Worm (Caenorhabditis elegans) whole organism, young adult: Measurements from ENCODE around the gene ifet-1.
A peak's percentile ranks its signal among the peaks of the same experiment; 100 is the strongest.

Source experiments
- B0035.1 ChIP-seq: sonication (generic microtip); optimal IDR thresholded peaks from 2 replicates; lab custom pipeline; 2016; ENCODE audit warnings: missing genetic modification characterization, mild to moderate bottlenecking, missing compliant biosample characterization, missing genotype, missing genetic modification reagents
- C17E4.6 ChIP-seq: fragments of 200-800 bp; sonication (Bioruptor generic); IDR thresholded peaks from 2 replicates; pipeline ENCODE4 v1.3.6; 2022; ENCODE audit warnings: missing genetic modification reagents, missing genetic modification characterization, missing compliant biosample characterization
- D2030.7 ChIP-seq: fragments of 200-800 bp; sonication (Bioruptor generic); IDR thresholded peaks from 2 replicates; pipeline ENCODE4 v1.3.6; 2022; ENCODE audit warnings: missing genetic modification reagents, missing genetic modification characterization, missing compliant biosample characterization
- F10E7.11 ChIP-seq: sonication (generic microtip); optimal IDR thresholded peaks from 2 replicates; lab custom pipeline; 2017; ENCODE audit warnings: mild to moderate bottlenecking, missing genetic modification characterization, moderate library complexity, missing compliant biosample characterization
- F49E8.2 ChIP-seq: sonication (generic microtip); optimal IDR thresholded peaks from 3 replicates; lab custom pipeline; 2017; ENCODE audit warnings: missing genetic modification characterization, mild to moderate bottlenecking, missing compliant biosample characterization, antibody characterized with exemption, moderate library complexity; ENCODE audit not compliant: insufficient read depth
- F57C9.4 ChIP-seq: sonication (generic microtip); optimal IDR thresholded peaks from 2 replicates; lab custom pipeline; 2017; ENCODE audit warnings: mild to moderate bottlenecking, missing genetic modification characterization, missing compliant biosample characterization
- K11D2.4 ChIP-seq: fragments of 200-800 bp; sonication (Bioruptor generic); IDR thresholded peaks from 2 replicates; pipeline ENCODE4 v1.3.6; 2022; ENCODE audit warnings: missing genetic modification reagents, missing genetic modification characterization, missing compliant biosample characterization
- T07F8.4 ChIP-seq: sonication (generic microtip); optimal IDR thresholded peaks from 2 replicates; lab custom pipeline; 2016; ENCODE audit warnings: mild to moderate bottlenecking, missing genetic modification characterization, moderate library complexity, missing compliant biosample characterization
- Y53F4B.3 ChIP-seq: fragments of 200-800 bp; sonication (Bioruptor generic); IDR thresholded peaks from 2 replicates; pipeline ENCODE4 v1.3.6; 2022; ENCODE audit warnings: missing genetic modification reagents, missing genetic modification characterization, missing compliant biosample characterization
- Y53G8AR.9 ChIP-seq: fragments of 200-800 bp; sonication (Bioruptor generic); conservative IDR thresholded peaks from 2 replicates; pipeline ENCODE4 v1.3.6; 2022; ENCODE audit warnings: missing genetic modification reagents, missing genetic modification characterization, missing compliant biosample characterization
- Y67H2A.10 ChIP-seq: fragments of 200-800 bp; sonication (Bioruptor generic); conservative IDR thresholded peaks from 2 replicates; pipeline ENCODE4 v1.3.6; 2022; ENCODE audit warnings: missing genetic modification reagents, missing genetic modification characterization, missing compliant biosample characterization
- akir-1 ChIP-seq: fragments of 200-800 bp; sonication (Bioruptor generic); optimal IDR thresholded peaks from 2 replicates; lab custom pipeline; 2018; ENCODE audit warnings: mild to moderate bottlenecking, missing genetic modification characterization, moderate library complexity, missing compliant biosample characterization
- atf-7 ChIP-seq: sonication (generic microtip); optimal IDR thresholded peaks from 2 replicates; lab custom pipeline; 2017; ENCODE audit warnings: mild to moderate bottlenecking, missing genetic modification characterization, missing compliant biosample characterization
- bed-1 ChIP-seq: fragments of 200-800 bp; sonication (Bioruptor generic); IDR thresholded peaks from 2 replicates; pipeline ENCODE4 v1.3.6; 2022; ENCODE audit warnings: missing genetic modification reagents, missing genetic modification characterization, missing compliant biosample characterization
- ceh-27 ChIP-seq: fragments of 200-800 bp; sonication (Bioruptor generic); optimal IDR thresholded peaks from 2 replicates; lab custom pipeline; 2018; ENCODE audit warnings: mild to moderate bottlenecking, missing genetic modification characterization, moderate library complexity, missing compliant biosample characterization
- die-1 ChIP-seq: sonication (generic microtip); optimal IDR thresholded peaks from 2 replicates; lab custom pipeline; 2016; ENCODE audit warnings: missing genotype, mild to moderate bottlenecking, missing genetic modification characterization, missing compliant biosample characterization
- dpff-1 ChIP-seq: sonication (generic microtip); optimal IDR thresholded peaks from 2 replicates; lab custom pipeline; 2017; ENCODE audit warnings: mild to moderate bottlenecking, missing genetic modification characterization, missing compliant biosample characterization
- efl-1 ChIP-seq: fragments of 150-350 bp; optimal IDR thresholded peaks from 2 replicates; lab custom pipeline; 2014; ENCODE audit warnings: missing biosample characterization, missing genetic modification reagents, missing genetic modification characterization
- egl-44 ChIP-seq: fragments of 200-800 bp; sonication (Bioruptor generic); IDR thresholded peaks from 2 replicates; pipeline ENCODE4 v1.3.6; 2022; ENCODE audit warnings: missing genetic modification reagents, missing genetic modification characterization, missing compliant biosample characterization
- him-1 ChIP-seq: sonication (generic microtip); optimal IDR thresholded peaks from 2 replicates; lab custom pipeline; 2016; ENCODE audit warnings: missing genotype, missing genetic modification reagents, missing genetic modification characterization, missing compliant biosample characterization
- hmg-1.2 ChIP-seq: fragments of 200-800 bp; sonication (Bioruptor generic); IDR thresholded peaks from 2 replicates; pipeline ENCODE4 v1.3.6; 2022; ENCODE audit warnings: missing genetic modification reagents, missing genetic modification characterization, missing compliant biosample characterization
- lag-1 ChIP-seq: fragments of 200-800 bp; sonication (Bioruptor generic); IDR thresholded peaks from 2 replicates; pipeline ENCODE4 v1.3.6; 2022; ENCODE audit warnings: missing genetic modification reagents, missing genetic modification characterization, missing compliant biosample characterization
- lin-26 ChIP-seq: fragments of 200-800 bp; sonication (Bioruptor generic); IDR thresholded peaks from 2 replicates; pipeline ENCODE4 v1.3.6; 2022; ENCODE audit warnings: missing genetic modification reagents, missing genetic modification characterization, missing compliant biosample characterization
- lin-54 ChIP-seq: fragments of 200-800 bp; sonication (Bioruptor generic); optimal IDR thresholded peaks from 2 replicates; lab custom pipeline; 2018; ENCODE audit warnings: mild to moderate bottlenecking, missing genetic modification characterization, missing compliant biosample characterization
- lir-1 ChIP-seq: fragments of 200-800 bp; sonication (Bioruptor generic); conservative IDR thresholded peaks from 2 replicates; pipeline ENCODE4 v1.3.6; 2022; ENCODE audit warnings: missing genetic modification reagents, missing genetic modification characterization, missing compliant biosample characterization
- lsy-27 ChIP-seq: sonication (generic microtip); optimal IDR thresholded peaks from 2 replicates; lab custom pipeline; 2017; ENCODE audit warnings: missing genetic modification characterization, mild to moderate bottlenecking, missing compliant biosample characterization, antibody characterized with exemption, missing genotype, borderline replicate concordance; ENCODE audit not compliant: insufficient read depth
- madf-10 ChIP-seq: sonication (generic microtip); optimal IDR thresholded peaks from 2 replicates; lab custom pipeline; 2016; ENCODE audit warnings: mild to moderate bottlenecking, missing genetic modification characterization, missing compliant biosample characterization
- madf-6 ChIP-seq: fragments of 200-800 bp; sonication (Bioruptor generic); IDR thresholded peaks from 2 replicates; pipeline ENCODE4 v1.3.6; 2022; ENCODE audit warnings: missing genetic modification reagents, missing genetic modification characterization, missing compliant biosample characterization
- madf-8 ChIP-seq: fragments of 200-800 bp; sonication (Bioruptor generic); conservative IDR thresholded peaks from 2 replicates; pipeline ENCODE4 v1.3.6; 2022; ENCODE audit warnings: missing genetic modification reagents, missing genetic modification characterization, missing compliant biosample characterization
- mes-4 ChIP-seq: sonication (generic microtip); optimal IDR thresholded peaks from 2 replicates; lab custom pipeline; 2016; ENCODE audit warnings: missing genotype, missing genetic modification characterization, missing compliant biosample characterization
- nfya-1 ChIP-seq: sonication (generic microtip); optimal IDR thresholded peaks from 2 replicates; lab custom pipeline; 2017; ENCODE audit warnings: antibody characterized with exemption, missing compliant biosample characterization, missing genetic modification characterization, borderline replicate concordance; ENCODE audit not compliant: insufficient read depth
- nhr-120 ChIP-seq: fragments of 200-800 bp; sonication (Bioruptor generic); IDR thresholded peaks from 2 replicates; pipeline ENCODE4 v1.3.6; 2022; ENCODE audit warnings: missing genetic modification characterization, missing compliant biosample characterization
- nhr-179 ChIP-seq: sonication (generic microtip); optimal IDR thresholded peaks from 2 replicates; lab custom pipeline; 2016; ENCODE audit warnings: mild to moderate bottlenecking, missing genetic modification characterization, missing compliant biosample characterization
- nhr-80 ChIP-seq: sonication (generic microtip); optimal IDR thresholded peaks from 2 replicates; lab custom pipeline; 2016; ENCODE audit warnings: missing genetic modification characterization, missing compliant biosample characterization
- rec-8 ChIP-seq, 2 experiments: sonication (generic microtip); optimal IDR thresholded peaks; 2 replicates each; lab custom pipeline; 2016; ENCODE audit warnings: mild to moderate bottlenecking in 2 of 2, missing genetic modification characterization in 2 of 2, missing genetic modification reagents in 2 of 2, missing genotype in 2 of 2, missing biosample characterization in 1 of 2, missing compliant biosample characterization in 1 of 2, moderate library complexity in 1 of 2
- repo-1 ChIP-seq: sonication (generic microtip); optimal IDR thresholded peaks from 2 replicates; lab custom pipeline; 2017; ENCODE audit warnings: mild to moderate bottlenecking, missing genetic modification characterization, missing compliant biosample characterization
- snpc-1.3 ChIP-seq: sonication (generic microtip); optimal IDR thresholded peaks from 2 replicates; lab custom pipeline; 2017; ENCODE audit warnings: missing genetic modification characterization, mild to moderate bottlenecking, missing compliant biosample characterization, antibody characterized with exemption, moderate library complexity, missing genotype, missing genetic modification reagents; ENCODE audit not compliant: insufficient read depth
- snpc-3.4 ChIP-seq: sonication (generic microtip); optimal IDR thresholded peaks from 2 replicates; lab custom pipeline; 2017; ENCODE audit warnings: missing genetic modification characterization, mild to moderate bottlenecking, missing compliant biosample characterization, antibody characterized with exemption, moderate library complexity, missing genotype, missing genetic modification reagents
- snpc-4 ChIP-seq, 5 experiments: fragments of 150-350 bp in 1 of 5; sonication (generic microtip) in 4 of 5; optimal IDR thresholded peaks; 2 replicates each; lab custom pipeline; 2014 to 2018; ENCODE audit warnings: missing genetic modification characterization in 5 of 5, missing biosample characterization in 3 of 5, antibody characterized with exemption in 2 of 5, mild to moderate bottlenecking in 2 of 5, missing compliant biosample characterization in 2 of 5, missing genotype in 2 of 5, moderate library complexity in 2 of 5, missing genetic modification reagents in 1 of 5
- tbp1 ChIP-seq: fragments of 200-800 bp; sonication (Bioruptor generic); optimal IDR thresholded peaks from 2 replicates; lab custom pipeline; 2018; ENCODE audit warnings: mild to moderate bottlenecking, missing genetic modification characterization, missing compliant biosample characterization
- tlf-1 ChIP-seq: fragments of 200-800 bp; sonication (Bioruptor generic); optimal IDR thresholded peaks from 2 replicates; lab custom pipeline; 2018; ENCODE audit warnings: mild to moderate bottlenecking, missing genetic modification characterization, missing compliant biosample characterization
- unc-62 ChIP-seq: fragments of 150-350 bp; optimal IDR thresholded peaks from 2 replicates; lab custom pipeline; 2014; ENCODE audit warnings: missing biosample characterization, missing genetic modification reagents, missing genetic modification characterization
- ztf-18 ChIP-seq: sonication (generic microtip); optimal IDR thresholded peaks from 2 replicates; lab custom pipeline; 2016; ENCODE audit warnings: missing genotype, mild to moderate bottlenecking, missing genetic modification characterization, missing compliant biosample characterization
- ztf-25 ChIP-seq: fragments of 200-800 bp; sonication (Bioruptor generic); IDR thresholded peaks from 2 replicates; pipeline ENCODE4 v1.3.6; 2022; ENCODE audit warnings: missing genetic modification reagents, missing genetic modification characterization, missing compliant biosample characterization
- ztf-26 ChIP-seq: sonication (generic microtip); optimal IDR thresholded peaks from 2 replicates; lab custom pipeline; 2017; ENCODE audit warnings: missing genetic modification characterization, missing compliant biosample characterization
- ztf-6 ChIP-seq: fragments of 200-800 bp; sonication (Bioruptor generic); IDR thresholded peaks from 2 replicates; pipeline ENCODE4 v1.3.6; 2022; ENCODE audit warnings: missing genetic modification reagents, missing genetic modification characterization, missing compliant biosample characterization

The ifet-1 gene

ce11 chrIII:4470793-4471192 lies 4.2 kb downstream of the ifet-1 start:
- TF ChIP-seq nfya-1 (tag; lab: Kevin White, UChicago) (no peak), madf-8 (GFP tag; lab: Robert Waterston, UW) (no peak; the same call in 1 of the 2 replicates), lir-1 (GFP tag; lab: Robert Waterston, UW) (peak; percentile 61; the same call in 1 of the 2 replicates), madf-10 (peak; percentile 72), snpc-1.3 (tag; lab: Kevin White, UChicago) (peak; percentile 40), B0035.1 (peak; percentile 80), rec-8 (tag; optimal IDR thresholded peaks at IDR 0.05; lab: Kevin White, UChicago) (peak; percentile 60 to 83), bed-1 (peak; percentile 24; the same call in 1 of the 2 replicates), lsy-27 (tag; lab: Kevin White, UChicago) (no peak), tbp1 (GFP tag; lab: Kevin White, UChicago) (peak; percentile 97), Y67H2A.10 (GFP tag; lab: Robert Waterston, UW) (peak; percentile 72), nhr-80 (peak; percentile 14), ztf-6 (GFP tag; lab: Robert Waterston, UW) (peak; percentile 59; the same call in 1 of the 2 replicates), nhr-179 (tag; lab: Kevin White, UChicago) (no peak), snpc-4 (GFP tag; optimal IDR thresholded peaks at IDR 0.05; lab: Kevin White, UChicago) (no peak), snpc-4 (tag; optimal IDR thresholded peaks at IDR 0.05; lab: Kevin White, UChicago) (peak in 3 of 4 experiments; percentile 67 to 77 (median 75)), mes-4 (tag; lab: Kevin White, UChicago) (peak; percentile 78), snpc-3.4 (no peak), unc-62 (GFP tag; lab: Kevin White, UChicago) (no peak), F49E8.2 (tag; lab: Kevin White, UChicago) (peak; percentile 75), lin-54 (GFP tag; lab: Kevin White, UChicago) (peak; percentile 53), egl-44 (GFP tag; lab: Robert Waterston, UW) (peak; percentile 82; the same call in 1 of the 2 replicates), F10E7.11 (peak; percentile 73), Y53G8AR.9 (GFP tag; lab: Robert Waterston, UW) (peak; percentile 67; the same call in 1 of the 2 replicates), lag-1 (GFP tag; lab: Robert Waterston, UW) (no peak), ztf-18 (tag; lab: Kevin White, UChicago) (peak; percentile 73), madf-6 (GFP tag; lab: Robert Waterston, UW) (peak; percentile 77), Y53F4B.3 (peak; percentile 45; the same call in 1 of the 2 replicates), dpff-1 (tag; lab: Kevin White, UChicago) (peak; percentile 81), T07F8.4 (peak; percentile 53), ztf-26 (tag; lab: Kevin White, UChicago) (peak; percentile 66), nhr-120 (GFP tag; lab: Robert Waterston, UW) (no peak), him-1 (tag; lab: Kevin White, UChicago) (peak; percentile 97), C17E4.6 (GFP tag; lab: Robert Waterston, UW) (0 out of 2 replicates have a peak, but pooled peaks have one; percentile 36), repo-1 (peak; percentile 81), lin-26 (GFP tag; lab: Robert Waterston, UW) (peak; percentile 88), K11D2.4 (GFP tag; lab: Robert Waterston, UW) (0 out of 2 replicates have a peak, but pooled peaks have one; percentile 45), ceh-27 (peak; percentile 67), akir-1 (no peak), efl-1 (GFP tag; lab: Kevin White, UChicago) (no peak), tlf-1 (GFP tag; lab: Kevin White, UChicago) (peak; percentile 13), atf-7 (tag; lab: Kevin White, UChicago) (peak; percentile 72), ztf-25 (peak; percentile 67; the same call in 1 of the 2 replicates), hmg-1.2 (peak; percentile 75), D2030.7 (peak; percentile 55), die-1 (tag; lab: Kevin White, UChicago) (peak; percentile 80), F57C9.4 (tag; lab: Kevin White, UChicago) (peak; percentile 72)
